Worm (Caenorhabditis elegans) whole organism, L3 larva: ENCODE measurements around the gene hipr-1.

Experiments used
- R02D3.7 ChIP-seq: fragments of 150-350 bp; optimal IDR thresholded peaks from 2 replicates; lab custom pipeline; 2014; ENCODE audit warnings: missing biosample characterization, missing genetic modification characterization
- ZK546.5 ChIP-seq: sonication (generic microtip); optimal IDR thresholded peaks from 2 replicates; lab custom pipeline; 2017; ENCODE audit warnings: missing biosample characterization, missing genetic modification characterization
- ama-1 ChIP-seq: fragments of 150-350 bp; optimal IDR thresholded peaks from 2 replicates; lab custom pipeline; 2018
- ceh-16 ChIP-seq: sonication (generic microtip); optimal IDR thresholded peaks from 2 replicates; lab custom pipeline; 2017; ENCODE audit warnings: missing biosample characterization, missing genetic modification characterization
- ceh-28 ChIP-seq: fragments of 150-350 bp; optimal IDR thresholded peaks from 2 replicates; lab custom pipeline; 2014; ENCODE audit warnings: missing biosample characterization, missing genetic modification reagents, missing genetic modification characterization
- ceh-82 ChIP-seq: fragments of 150-350 bp; optimal IDR thresholded peaks from 2 replicates; lab custom pipeline; 2014; ENCODE audit warnings: missing biosample characterization, missing genetic modification characterization
- ceh-9 ChIP-seq: sonication (generic microtip); optimal IDR thresholded peaks from 2 replicates; lab custom pipeline; 2018; ENCODE audit warnings: missing biosample characterization, missing genetic modification characterization
- egl-27 ChIP-seq: sonication (generic microtip); optimal IDR thresholded peaks from 4 replicates; lab custom pipeline; 2017; ENCODE audit warnings: missing biosample characterization, missing genetic modification reagents, missing genetic modification characterization
- egl-5 ChIP-seq: fragments of 150-350 bp; optimal IDR thresholded peaks from 2 replicates; lab custom pipeline; 2017; ENCODE audit warnings: missing biosample characterization, missing genetic modification reagents, missing genetic modification characterization, inconsistent platforms
- elt-1 ChIP-seq: fragments of 150-350 bp; optimal IDR thresholded peaks from 2 replicates; lab custom pipeline; 2014; ENCODE audit warnings: missing biosample characterization, missing genetic modification characterization
- elt-2 ChIP-seq: sonication (generic microtip); optimal IDR thresholded peaks from 2 replicates; lab custom pipeline; 2016; ENCODE audit warnings: missing genetic modification reagents, mild to moderate bottlenecking, missing genetic modification characterization, missing compliant biosample characterization
- elt-3 ChIP-seq, 3 experiments: fragments of 150-350 bp in 1 of 3; sonication (generic microtip) in 2 of 3; optimal IDR thresholded peaks; 2 replicates in 2 of 3; 4 replicates in 1 of 3; lab custom pipeline; 2014 to 2017; ENCODE audit warnings: missing biosample characterization in 3 of 3, missing genetic modification characterization in 3 of 3
- eor-1 ChIP-seq, 2 experiments: fragments of 150-350 bp; optimal IDR thresholded peaks; 2 replicates each; lab custom pipeline; 2014 to 2018; ENCODE audit warnings: missing biosample characterization in 2 of 2, missing genetic modification characterization in 2 of 2
- fkh-10 ChIP-seq: sonication (generic microtip); optimal IDR thresholded peaks from 2 replicates; lab custom pipeline; 2017; ENCODE audit warnings: missing biosample characterization, missing genetic modification reagents, missing genetic modification characterization
- fkh-2 ChIP-seq: fragments of 150-350 bp; optimal IDR thresholded peaks from 2 replicates; lab custom pipeline; 2014; ENCODE audit warnings: missing biosample characterization, missing genetic modification reagents, missing genetic modification characterization
- jun-1 ChIP-seq: fragments of 150-350 bp; optimal IDR thresholded peaks from 2 replicates; lab custom pipeline; 2014; ENCODE audit warnings: missing biosample characterization, missing genetic modification reagents, missing genetic modification characterization
- lin-39 ChIP-seq: fragments of 150-350 bp; optimal IDR thresholded peaks from 2 replicates; lab custom pipeline; 2018; ENCODE audit warnings: missing biosample characterization, missing genetic modification reagents, missing genetic modification characterization
- lsy-12 ChIP-seq: sonication (generic microtip); optimal IDR thresholded peaks from 2 replicates; lab custom pipeline; 2016; ENCODE audit warnings: mild to moderate bottlenecking, missing genetic modification characterization, missing compliant biosample characterization
- mml-1 ChIP-seq: fragments of 150-350 bp; sonication (generic microtip); optimal IDR thresholded peaks from 3 replicates; lab custom pipeline; 2014; ENCODE audit warnings: missing biosample characterization, missing genetic modification characterization
- nhr-11 ChIP-seq: fragments of 150-350 bp; optimal IDR thresholded peaks from 2 replicates; lab custom pipeline; 2014; ENCODE audit warnings: missing biosample characterization, missing genetic modification characterization
- nhr-237 ChIP-seq: fragments of 150-350 bp; optimal IDR thresholded peaks from 2 replicates; lab custom pipeline; 2014; ENCODE audit warnings: missing biosample characterization, missing genetic modification characterization
- nhr-25 ChIP-seq: sonication (generic microtip); optimal IDR thresholded peaks from 2 replicates; lab custom pipeline; 2017; ENCODE audit warnings: missing biosample characterization, missing genetic modification characterization
- nhr-43 ChIP-seq: sonication (generic microtip); optimal IDR thresholded peaks from 2 replicates; lab custom pipeline; 2016; ENCODE audit warnings: mild to moderate bottlenecking, missing genetic modification characterization, missing compliant biosample characterization; ENCODE audit not compliant: poor library complexity, severe bottlenecking
- nhr-67 ChIP-seq: fragments of 150-350 bp; optimal IDR thresholded peaks from 2 replicates; lab custom pipeline; 2014; ENCODE audit warnings: missing biosample characterization, missing genetic modification characterization
- nhr-76 ChIP-seq: fragments of 150-350 bp; sonication (generic microtip); optimal IDR thresholded peaks from 5 replicates; lab custom pipeline; 2014; ENCODE audit warnings: missing biosample characterization, missing genetic modification characterization
- nhr-77 ChIP-seq: fragments of 150-350 bp; optimal IDR thresholded peaks from 2 replicates; lab custom pipeline; 2014; ENCODE audit warnings: missing biosample characterization, missing genetic modification characterization
- pha-4 ChIP-seq: fragments of 150-350 bp; optimal IDR thresholded peaks from 2 replicates; lab custom pipeline; 2014; ENCODE audit warnings: missing biosample characterization, missing genetic modification reagents, missing genetic modification characterization
- pqm-1 ChIP-seq: fragments of 150-350 bp; optimal IDR thresholded peaks from 2 replicates; lab custom pipeline; 2017; ENCODE audit warnings: missing biosample characterization, missing genetic modification characterization, inconsistent platforms
- sea-2 ChIP-seq: fragments of 150-350 bp; sonication (generic microtip); optimal IDR thresholded peaks from 4 replicates; lab custom pipeline; 2014; ENCODE audit warnings: missing biosample characterization, missing genetic modification reagents, missing genetic modification characterization
- snpc-4 ChIP-seq: fragments of 150-350 bp; optimal IDR thresholded peaks from 2 replicates; lab custom pipeline; 2014; ENCODE audit warnings: missing biosample characterization, missing genetic modification characterization
- tbx-2 ChIP-seq: sonication (generic microtip); optimal IDR thresholded peaks from 2 replicates; lab custom pipeline; 2016; ENCODE audit warnings: mild to moderate bottlenecking, missing genetic modification characterization, missing compliant biosample characterization
- unc-62 ChIP-seq: fragments of 150-350 bp; sonication (generic microtip); optimal IDR thresholded peaks from 4 replicates; lab custom pipeline; 2014; ENCODE audit warnings: missing biosample characterization, missing genetic modification reagents, missing genetic modification characterization
- zag-1 ChIP-seq: fragments of 150-350 bp; optimal IDR thresholded peaks from 2 replicates; lab custom pipeline; 2014; ENCODE audit warnings: missing biosample characterization, missing genetic modification characterization
- ztf-11 ChIP-seq: fragments of 150-350 bp; optimal IDR thresholded peaks from 2 replicates; lab custom pipeline; 2014; ENCODE audit warnings: missing biosample characterization, missing genetic modification characterization
- ztf-4 ChIP-seq: fragments of 150-350 bp; optimal IDR thresholded peaks from 2 replicates; lab custom pipeline; 2014; ENCODE audit warnings: missing biosample characterization, missing genetic modification characterization

hipr-1 gene

DNA sequence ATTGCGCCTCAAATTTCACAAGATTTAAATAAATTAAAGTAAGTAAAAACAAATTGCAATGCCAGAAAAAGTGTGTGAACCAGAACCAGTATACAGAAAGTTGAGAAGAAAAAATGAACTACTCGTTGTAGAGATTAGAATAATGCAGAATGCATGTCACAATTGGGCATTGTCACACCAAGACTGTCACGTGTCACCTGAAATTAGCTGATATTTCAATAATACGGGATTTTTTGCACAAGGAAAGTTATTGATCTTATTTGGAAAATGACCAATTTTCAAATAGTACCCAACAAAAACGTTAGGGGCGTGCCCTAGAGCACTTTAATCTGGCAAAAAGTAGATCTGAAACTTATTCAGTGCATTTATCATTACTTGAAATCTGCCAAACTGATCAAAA lies 22.0 kb downstream of the hipr-1 start:
- TF ChIP-seq egl-5 (tag; lab: Kevin White, UChicago) (no peak), nhr-11 (tag; lab: Kevin White, UChicago) (no peak), nhr-43 (tag; lab: Kevin White, UChicago) (no peak), snpc-4 (tag; lab: Kevin White, UChicago) (no peak), pqm-1 (tag; lab: Kevin White, UChicago) (no peak), ceh-28 (no peak), ceh-82 (tag; lab: Kevin White, UChicago) (no peak), nhr-76 (tag; lab: Kevin White, UChicago) (no peak), egl-27 (no peak)

DNA sequence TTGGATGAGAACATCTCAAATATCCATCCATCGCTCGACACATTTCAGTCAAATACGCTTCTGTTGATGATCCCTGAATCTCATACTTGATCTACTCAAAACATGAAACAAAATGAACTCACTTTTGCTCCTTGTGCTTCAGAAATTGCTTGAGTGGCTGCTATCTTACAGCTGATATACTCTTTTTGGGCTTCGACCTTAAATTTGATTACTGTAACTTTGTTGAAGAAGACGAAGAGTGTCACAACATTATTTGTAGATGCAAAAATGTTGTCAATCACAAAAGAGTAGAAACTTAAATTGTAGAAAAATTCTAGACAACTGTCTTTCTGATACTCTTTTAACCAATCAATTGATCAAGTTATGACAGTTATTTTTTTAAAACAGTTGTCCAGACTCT lies 22.6 kb downstream of the hipr-1 start:
- no peak for TF ChIP-seq nhr-237
- TF ChIP-seq R02D3.7 (tag; lab: Kevin White, UChicago) = no peak
- TF ChIP-seq ztf-11 = no peak
- TF ChIP-seq nhr-25 (tag; lab: Kevin White, UChicago) = no peak
- TF ChIP-seq, all 47 proteins: peak for 0

DNA sequence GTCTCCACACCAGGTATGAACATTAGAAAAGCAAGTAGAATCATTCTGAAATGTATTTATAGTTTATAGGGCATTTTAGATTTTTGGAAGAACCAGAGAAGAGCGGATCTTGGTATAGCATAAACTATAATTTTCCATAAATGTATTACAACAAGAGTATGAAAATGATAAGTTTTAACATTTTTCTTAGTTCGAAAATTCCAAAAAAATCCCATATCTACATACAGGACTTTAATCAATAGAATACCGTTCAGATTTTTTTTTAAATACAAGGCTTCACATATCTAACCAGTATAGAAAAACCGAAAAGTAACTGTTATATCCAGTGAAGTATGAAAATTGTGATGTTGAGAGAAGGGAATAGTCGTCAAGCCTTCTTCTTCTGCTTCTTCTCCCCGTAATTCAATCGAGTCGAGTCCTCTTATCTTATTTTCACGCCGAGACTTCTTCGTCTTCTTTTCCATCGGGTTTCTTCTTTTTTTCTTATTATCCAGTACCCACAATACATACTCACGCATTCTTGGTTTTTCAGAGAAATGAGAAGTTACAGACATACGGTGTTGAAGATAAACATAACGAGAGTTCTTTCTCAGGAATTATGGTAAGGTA lies 23.9 kb downstream of the hipr-1 start, which contains the start of gene ZK370.6:
Gene ZK370.6 (minus strand): TSS at position 51 of the 609 bp plus-strand sequence.
- no peak for TF ChIP-seq lin-39
- no peak for TF ChIP-seq nhr-67 (tag; lab: Kevin White, UChicago)
- no peak for TF ChIP-seq mml-1 (tag; lab: Kevin White, UChicago)
- no peak for TF ChIP-seq fkh-2 (tag; lab: Kevin White, UChicago)
- TF ChIP-seq nhr-43 (tag; lab: Kevin White, UChicago) = no peak
- no peak for TF ChIP-seq tbx-2
- TF ChIP-seq ztf-4 = no peak
- TF ChIP-seq nhr-77 (tag; lab: Kevin White, UChicago) = no peak
- TF ChIP-seq lsy-12 (tag; lab: Kevin White, UChicago) = no peak
- no peak for TF ChIP-seq elt-3 (tag; optimal IDR thresholded peaks at IDR 0.05; lab: Kevin White, UChicago)
- TF ChIP-seq nhr-25 (tag; lab: Kevin White, UChicago) = no peak
- no peak for TF ChIP-seq ceh-16 (tag; lab: Kevin White, UChicago)
- TF ChIP-seq ZK546.5 = no peak
- TF ChIP-seq sea-2 (GFP tag; lab: Kevin White, UChicago) = no peak
- TF ChIP-seq elt-1 (tag; lab: Kevin White, UChicago) = no peak
- TF ChIP-seq snpc-4 (tag; lab: Kevin White, UChicago) = no peak
- no peak for TF ChIP-seq ceh-9 (tag; lab: Kevin White, UChicago)
- TF ChIP-seq egl-5 (tag; lab: Kevin White, UChicago) = no peak
- no peak for TF ChIP-seq egl-27

DNA sequence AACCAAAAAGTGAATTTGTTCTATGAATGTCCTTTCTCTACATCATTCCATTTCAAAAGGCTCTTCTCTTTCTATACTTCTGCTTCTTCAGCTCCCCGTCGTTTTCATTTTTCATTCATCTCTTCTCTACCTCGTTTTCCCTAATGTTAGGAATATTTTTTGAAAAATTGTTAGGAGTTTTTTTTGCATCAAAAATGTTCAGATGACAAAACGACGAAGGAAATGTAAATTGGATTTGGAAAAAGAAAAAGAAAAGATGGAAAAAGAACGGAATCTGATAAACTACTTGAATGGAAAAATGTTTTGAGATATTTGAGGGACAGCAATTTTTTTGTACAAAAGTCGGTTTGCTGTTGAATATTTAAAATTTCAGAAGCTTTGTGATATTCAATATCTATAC lies 24.8 kb downstream of the hipr-1 start:
- peak; percentile 79 for TF ChIP-seq fkh-10 (GFP tag; lab: Kevin White, UChicago)
- TF ChIP-seq nhr-76 (tag; lab: Kevin White, UChicago) = no peak

DNA sequence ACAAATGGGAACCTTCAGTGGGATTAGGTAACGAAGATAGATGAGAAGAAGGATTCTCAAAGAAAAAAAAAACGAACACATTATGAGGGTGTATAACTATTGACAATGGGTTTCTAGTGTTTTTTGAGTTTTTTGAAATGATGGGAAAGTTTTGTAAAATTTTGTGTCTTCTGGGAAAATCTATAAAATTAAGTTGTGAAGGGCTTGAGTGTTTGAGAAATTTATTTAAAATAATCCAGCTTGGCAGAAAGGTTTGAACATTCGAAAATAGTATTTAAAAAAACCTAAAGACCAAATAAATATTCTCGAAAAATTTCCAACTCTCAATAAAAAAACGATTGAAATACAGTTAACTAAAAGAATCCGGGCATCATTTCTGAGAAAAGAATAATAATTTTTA lies 25.2 kb downstream of the hipr-1 start:
- TF ChIP-seq nhr-43 (tag; lab: Kevin White, UChicago) (no peak), ama-1 (no peak), snpc-4 (tag; lab: Kevin White, UChicago) (no peak), nhr-11 (tag; lab: Kevin White, UChicago) (no peak), eor-1 (tag; optimal IDR thresholded peaks at IDR 0.05; lab: Kevin White, UChicago) (no peak), ceh-82 (tag; lab: Kevin White, UChicago) (no peak), tbx-2 (no peak), fkh-10 (GFP tag; lab: Kevin White, UChicago) (no peak), zag-1 (tag; lab: Kevin White, UChicago) (no peak), ceh-16 (tag; lab: Kevin White, UChicago) (no peak), lsy-12 (tag; lab: Kevin White, UChicago) (no peak)

DNA sequence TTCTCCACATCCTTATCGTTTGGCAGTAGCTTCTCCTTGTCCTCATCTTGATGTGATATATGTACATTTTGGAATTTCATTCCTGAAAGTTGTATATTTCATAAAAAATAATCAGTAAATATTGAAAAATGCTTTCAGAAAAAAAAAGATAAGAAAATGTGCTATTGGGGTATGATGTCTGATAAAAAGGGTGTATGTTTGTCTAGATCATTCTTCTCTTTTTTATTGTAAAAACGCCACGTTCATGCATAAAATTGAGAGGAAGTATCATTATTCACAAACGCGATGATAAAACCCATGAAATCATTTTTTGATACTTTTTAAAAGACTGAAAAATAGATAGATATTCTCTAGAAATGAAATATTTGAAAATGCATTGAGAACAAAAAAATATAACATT lies 28.6 kb downstream of the hipr-1 start:
- TF ChIP-seq elt-2 (tag; lab: Kevin White, UChicago) = peak; percentile 96
- peak; percentile 69 for TF ChIP-seq jun-1 (tag; lab: Kevin White, UChicago)
- TF ChIP-seq pha-4 (tag; lab: Kevin White, UChicago) = peak; percentile 81
- TF ChIP-seq unc-62 (GFP tag; lab: Kevin White, UChicago) = no peak
- peak; percentile 96 for TF ChIP-seq pqm-1 (tag; lab: Kevin White, UChicago)
- no peak for TF ChIP-seq ZK546.5
